Fruit fly (Drosophila melanogaster) Kc167 (cell line): ENCODE results near the gene CG7514.

Experiments used
- Myc ChIP-seq: fragments of >200 bp; optimal IDR thresholded peaks from 2 replicates; lab custom pipeline; 2017; ENCODE audit warnings: missing external identifiers
- Sin3A ChIP-seq: fragments of >200 bp; optimal IDR thresholded peaks from 2 replicates; lab custom pipeline; 2018; ENCODE audit warnings: missing external identifiers
- h ChIP-seq: fragments of >200 bp; optimal IDR thresholded peaks from 3 replicates; lab custom pipeline; 2018; ENCODE audit warnings: missing external identifiers
- insv ChIP-seq: fragments of >200 bp; optimal IDR thresholded peaks from 3 replicates; lab custom pipeline; 2018; ENCODE audit warnings: missing external identifiers
- psq ChIP-seq: fragments of >200 bp; optimal IDR thresholded peaks from 2 replicates; lab custom pipeline; 2017; ENCODE audit warnings: missing external identifiers
- ttk ChIP-seq: sonication (Bioruptor generic); optimal IDR thresholded peaks from 2 replicates; lab custom pipeline; 2017; ENCODE audit warnings: missing external identifiers

Gene CG7514

dm6 chr3L:4697301-4697700 is 8.7 kb upstream of the CG7514 start, which contains the start of gene CG13713:
Gene CG13713 (plus strand): TSS chr3L:4697601.
- TF ChIP-seq Myc (lab: Kevin White, UChicago) (no peak), ttk (lab: Kevin White, UChicago) (no peak), insv (no peak), h (no peak), psq (no peak), Sin3A (lab: Kevin White, UChicago) (no peak)

- TF ChIP-seq psq (no peak), Sin3A (lab: Kevin White, UChicago) (no peak), insv (no peak), h (no peak), ttk (lab: Kevin White, UChicago) (no peak), Myc (lab: Kevin White, UChicago) (no peak)
Observed at dm6 chr3L:4696380-4696779, 7.8 kb upstream of the CG7514 start.

DNA sequence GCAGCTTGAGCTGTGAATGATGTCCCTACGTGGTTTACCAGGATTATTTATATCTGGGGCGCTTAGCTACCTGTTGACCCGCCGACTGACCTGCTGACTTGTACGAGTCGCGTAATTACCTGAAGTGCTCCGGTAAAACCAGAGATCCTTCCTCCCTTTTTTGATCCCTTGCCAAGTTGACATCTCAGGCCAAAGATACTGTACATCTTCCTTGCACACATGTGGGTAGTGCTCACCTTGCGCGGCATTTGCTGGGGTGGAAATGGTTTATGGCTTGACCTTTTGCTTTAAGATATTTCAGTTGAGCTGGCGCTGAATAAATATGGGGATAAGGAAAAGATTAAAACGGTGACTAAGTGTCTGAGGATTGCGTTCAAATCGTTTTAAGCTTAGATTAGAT is 6.2 kb upstream of the CG7514 start, which contains the start of gene CG15876:
CG15876 (minus strand) TSS at position 23 of the 400 bp plus-strand sequence.
- no peak for TF ChIP-seq Myc (lab: Kevin White, UChicago)
- no peak for TF ChIP-seq Sin3A (lab: Kevin White, UChicago)
- no peak for TF ChIP-seq h
- no peak for TF ChIP-seq insv
- no peak for TF ChIP-seq ttk (lab: Kevin White, UChicago)
- TF ChIP-seq psq = no peak

DNA sequence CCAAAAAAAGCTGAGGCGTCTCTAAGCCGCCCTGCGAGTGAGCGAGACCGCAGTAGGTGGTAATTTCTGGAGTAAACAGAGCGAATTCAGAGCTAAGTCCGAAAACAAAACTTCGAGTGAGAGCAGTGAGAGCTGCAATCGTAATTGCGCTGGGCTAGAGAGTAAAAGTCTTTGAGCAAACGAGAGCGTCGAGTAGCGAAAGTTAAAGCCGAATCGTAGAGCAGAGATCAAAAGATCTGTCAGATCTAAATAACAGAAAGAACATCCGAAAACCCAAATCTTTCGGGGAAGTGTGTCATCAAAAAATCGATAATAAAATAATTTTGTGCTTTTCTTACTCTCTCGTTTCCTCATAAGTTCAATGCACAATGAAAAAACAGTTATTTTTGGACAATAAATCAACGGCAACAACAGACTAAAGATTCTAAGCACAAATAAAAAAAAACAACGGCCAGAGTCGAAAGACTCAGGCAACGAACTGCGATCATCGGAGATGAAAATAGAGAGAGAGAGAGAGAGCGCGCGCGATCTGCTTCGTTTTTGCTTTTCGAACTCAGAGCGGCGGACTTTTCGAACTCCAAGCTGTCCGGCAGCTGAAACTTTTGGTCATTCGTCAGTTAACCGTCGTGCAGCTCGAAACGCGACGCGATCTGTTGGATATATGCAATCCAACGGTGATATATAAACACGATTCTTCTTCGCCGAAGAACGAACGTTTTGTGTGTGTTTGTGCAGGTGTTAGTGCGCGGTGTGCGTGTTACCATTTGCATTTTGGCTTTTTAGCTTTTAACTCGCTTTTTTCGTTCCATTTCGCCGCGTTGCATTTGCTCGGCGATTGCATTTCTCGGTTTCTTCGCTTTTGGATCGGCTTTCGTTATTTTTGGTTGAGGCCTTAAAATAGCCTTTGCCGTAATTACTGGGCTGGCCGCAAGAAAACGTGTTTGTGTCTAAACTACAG is 3.9 kb upstream of the CG7514 start, which contains the start of gene RhoGEF64C:
RhoGEF64C (plus strand) TSS at position 607 of the 958 bp plus-strand sequence.
- TF ChIP-seq insv = no peak
- no peak for TF ChIP-seq ttk (lab: Kevin White, UChicago)
- TF ChIP-seq Myc (lab: Kevin White, UChicago) = no peak
- no peak for TF ChIP-seq h
- TF ChIP-seq Sin3A (lab: Kevin White, UChicago) = no peak
- no peak for TF ChIP-seq psq

DNA sequence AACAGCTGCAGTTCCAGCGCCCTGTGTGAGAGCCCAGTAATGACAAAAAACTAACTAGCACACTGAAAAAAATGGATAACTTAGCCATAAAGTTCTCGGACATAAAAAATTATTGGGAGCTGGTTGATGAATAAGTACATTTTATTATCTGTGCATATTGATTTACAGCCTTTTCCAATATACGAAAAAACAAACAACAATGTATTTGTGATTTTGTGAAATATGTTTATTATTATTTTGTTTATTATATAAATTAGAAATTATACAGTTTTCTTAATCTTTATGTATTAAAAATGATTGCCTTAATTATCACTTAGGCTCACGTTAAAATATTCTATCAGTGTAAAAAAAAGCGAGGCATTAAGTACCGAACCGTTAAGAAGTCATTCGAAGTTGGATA is 3.2 kb upstream of the CG7514 start:
- TF ChIP-seq h (no peak), psq (no peak), Myc (lab: Kevin White, UChicago) (no peak), ttk (lab: Kevin White, UChicago) (no peak), Sin3A (lab: Kevin White, UChicago) (no peak), insv (no peak)

dm6 chr3L:4690698-4691097 is 2.1 kb upstream of the CG7514 start:
- TF ChIP-seq Sin3A (lab: Kevin White, UChicago) (no peak), h (no peak), insv (no peak), psq (no peak), ttk (lab: Kevin White, UChicago) (no peak), Myc (lab: Kevin White, UChicago) (no peak)

- TF ChIP-seq insv (no peak), h (no peak), ttk (lab: Kevin White, UChicago) (no peak), Myc (lab: Kevin White, UChicago) (no peak), Sin3A (lab: Kevin White, UChicago) (no peak), psq (no peak)
Observed at dm6 chr3L:4689970-4690369, 1.4 kb upstream of the CG7514 start, which contains the start of gene CG18418. Gene CG18418 (minus strand): TSS chr3L:4690070.

dm6 chr3L:4687133-4687532 is 1.4 kb downstream of the CG7514 start, which contains the start of gene axo:
Gene axo (minus strand): TSS chr3L:4687317.
- TF ChIP-seq ttk (lab: Kevin White, UChicago) (no peak), Myc (lab: Kevin White, UChicago) (no peak), h (no peak), psq (no peak), insv (no peak), Sin3A (lab: Kevin White, UChicago) (no peak)

dm6 chr3L:4686609-4687008 is 2.0 kb downstream of the CG7514 start:
- TF ChIP-seq insv (no peak), Sin3A (lab: Kevin White, UChicago) (no peak), ttk (lab: Kevin White, UChicago) (no peak), h (no peak), Myc (lab: Kevin White, UChicago) (no peak), psq (no peak)

dm6 chr3L:4686050-4686449 is 2.5 kb downstream of the CG7514 start:
- no peak for TF ChIP-seq ttk (lab: Kevin White, UChicago)
- no peak for TF ChIP-seq insv
- no peak for TF ChIP-seq h
- no peak for TF ChIP-seq Myc (lab: Kevin White, UChicago)
- no peak for TF ChIP-seq Sin3A (lab: Kevin White, UChicago)
- no peak for TF ChIP-seq psq

dm6 chr3L:4684622-4685276 is 3.8 kb downstream of the CG7514 start:
- TF ChIP-seq ttk (lab: Kevin White, UChicago) (no peak), Sin3A (lab: Kevin White, UChicago) (no peak), Myc (lab: Kevin White, UChicago) (no peak), insv (no peak), psq (no peak), h (no peak)

DNA sequence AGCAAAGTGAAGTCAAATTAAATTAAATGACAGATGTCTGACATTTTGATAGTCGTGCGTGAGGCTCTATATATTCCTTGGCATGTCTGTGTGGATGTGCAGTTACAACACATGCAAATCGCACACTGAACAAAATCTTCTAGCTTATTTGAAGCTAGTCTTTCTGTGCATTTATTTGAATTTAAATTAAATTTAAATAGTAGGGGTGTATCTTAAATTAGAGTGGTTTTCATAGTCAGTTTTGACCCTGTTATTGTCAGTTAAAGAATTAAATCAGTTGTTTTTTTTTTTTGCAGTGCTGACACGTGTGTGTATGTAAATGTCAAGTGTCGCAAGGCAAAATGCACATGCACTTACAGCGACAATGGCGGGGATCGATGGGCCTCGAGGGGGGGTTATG is 9.5 kb downstream of the CG7514 start:
- TF ChIP-seq Sin3A (lab: Kevin White, UChicago) (no peak), h (no peak), psq (no peak), insv (no peak), ttk (lab: Kevin White, UChicago) (no peak), Myc (lab: Kevin White, UChicago) (no peak)
